Worm (Caenorhabditis elegans) whole organism, L4 larva: ENCODE data around the gene C18H9.6.

ENCODE experiments used
- T26A8.4 ChIP-seq: fragments of 200-800 bp; sonication (Bioruptor generic); IDR thresholded peaks from 2 replicates; pipeline ENCODE4 v1.3.6; 2022; ENCODE audit warnings: missing genetic modification characterization, missing compliant biosample characterization
- lin-39 ChIP-seq: fragments of 150-350 bp; optimal IDR thresholded peaks from 2 replicates; lab custom pipeline; 2014; ENCODE audit warnings: missing biosample characterization, missing genetic modification reagents, missing genetic modification characterization
- pqm-1 ChIP-seq: sonication (generic microtip); optimal IDR thresholded peaks from 2 replicates; lab custom pipeline; 2017; ENCODE audit warnings: missing biosample characterization, missing genetic modification characterization
- spr-3 ChIP-seq: fragments of 200-800 bp; sonication (Bioruptor generic); optimal IDR thresholded peaks from 2 replicates; lab custom pipeline; 2018; ENCODE audit warnings: mild to moderate bottlenecking, missing genetic modification characterization, missing compliant biosample characterization

The C18H9.6 gene

ce11 chrII:6651719-6652118, 49.7 kb downstream of the C18H9.6 start, which contains the start of gene sra-26:
Gene sra-26, minus strand, starts transcription at chrII:6651819.
- no peak for TF ChIP-seq pqm-1 (tag; lab: Kevin White, UChicago)
- no peak for TF ChIP-seq lin-39
- no peak for TF ChIP-seq T26A8.4
- no peak for TF ChIP-seq spr-3
